Worm (Caenorhabditis elegans): ENCODE results near the gene F58G11.4.

DNA sequence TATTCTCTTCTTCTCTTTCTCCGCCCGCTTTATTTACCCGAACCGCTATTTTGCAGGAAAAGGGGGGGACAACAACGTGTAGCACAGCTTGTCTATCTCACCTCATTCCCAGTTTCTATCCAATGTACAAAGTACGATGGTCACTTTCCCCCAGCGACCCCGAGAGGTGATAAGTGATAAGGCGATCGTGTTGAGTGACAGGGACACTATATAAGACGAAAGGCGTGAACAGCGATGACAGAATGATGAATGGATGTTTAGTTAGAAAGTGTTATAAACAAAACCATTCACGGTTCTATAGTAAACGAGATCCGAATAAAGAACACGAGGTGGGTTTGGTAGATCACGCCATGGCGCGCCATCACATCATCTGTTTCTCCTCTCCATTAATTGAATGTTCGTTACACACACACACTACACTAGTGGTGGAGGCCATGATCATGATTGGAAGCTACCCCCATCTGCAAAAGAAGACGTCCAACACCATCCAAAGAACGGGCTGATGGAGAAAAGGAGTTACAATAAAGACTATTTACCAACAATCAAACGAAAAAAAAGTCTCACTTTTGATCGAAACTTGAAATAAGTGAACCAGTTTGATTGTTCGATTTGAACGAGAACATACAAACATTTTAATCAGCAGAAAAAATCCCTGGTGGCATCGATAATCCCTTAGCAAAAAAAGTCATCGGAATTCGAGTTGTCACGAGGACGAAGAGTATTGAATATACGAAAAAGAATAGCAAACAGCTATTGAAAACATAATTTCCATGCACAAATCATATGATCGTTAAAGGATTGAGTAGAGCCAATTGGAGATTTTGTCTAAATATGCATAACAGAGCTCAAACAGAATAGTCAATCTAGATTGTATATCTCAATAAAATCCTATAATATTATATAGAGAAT, 15.8 kb upstream of the F58G11.4 start:
- TF ChIP-seq ztf-29 (GFP tag; IDR thresholded peaks at IDR 0.05), result no peak
- no peak for TF ChIP-seq klf-2 (GFP tag; conservative IDR thresholded peaks at IDR 0.05)
- TF ChIP-seq tab-1 (GFP tag; IDR thresholded peaks at IDR 0.05), result no peak
- TF ChIP-seq ztf-23 (GFP tag; IDR thresholded peaks at IDR 0.05), result no peak
- no peak for TF ChIP-seq flt-1 (GFP tag; IDR thresholded peaks at IDR 0.05)
- TF ChIP-seq med-1 (GFP tag; optimal IDR thresholded peaks at IDR 0.05; ENCODE audit: insufficient read depth), result no peak
- no peak for TF ChIP-seq T22C8.4 (GFP tag; IDR thresholded peaks at IDR 0.05)
- TF ChIP-seq ref-1 (GFP tag; conservative IDR thresholded peaks at IDR 0.05), result no peak

Data from whole organism, midembryonic.